Fruit fly (Drosophila melanogaster): ENCODE results near the gene CG8043.

The CG8043 gene

DNA sequence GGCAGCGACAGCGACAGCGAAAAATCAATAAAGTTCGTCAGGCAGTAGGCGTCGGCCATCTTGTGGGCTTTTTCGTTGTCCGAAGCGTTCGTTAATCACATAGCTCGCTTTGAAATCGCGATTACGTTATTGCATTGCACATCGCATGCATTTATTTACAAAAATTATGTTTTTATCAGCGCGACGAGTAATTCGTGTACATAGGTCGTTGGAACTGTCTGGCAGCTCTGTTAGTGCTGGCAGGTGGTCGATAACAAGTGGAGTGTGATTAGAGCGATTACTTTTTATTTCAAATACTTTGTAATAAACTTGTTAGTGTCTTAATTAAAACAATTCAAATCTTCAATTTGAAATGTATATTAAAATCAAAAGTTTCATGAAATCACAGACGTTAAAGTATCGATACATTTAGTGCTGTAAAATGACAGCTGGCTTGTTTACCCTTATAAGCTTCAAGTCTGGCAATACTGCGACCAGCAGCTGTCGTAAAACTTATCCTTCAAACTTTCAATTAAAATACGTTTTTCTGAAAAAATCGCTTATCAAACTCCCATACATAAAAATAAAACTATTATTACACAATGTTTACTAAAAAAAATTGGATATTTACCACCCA is 12.9 kb upstream of the CG8043 start, which contains the start of gene CG8032 (continued):
- TF ChIP-seq abd-A (tag; optimal IDR thresholded peaks at IDR 0.05) (no peak), klu (GFP tag; IDR thresholded peaks at IDR 0.05) (no peak), bab2 (GFP tag; optimal IDR thresholded peaks at IDR 0.05) (peak; percentile 68), CG7839 (tag; optimal IDR thresholded peaks at IDR 0.05) (peak; percentile 41), C15 (GFP tag; IDR thresholded peaks at IDR 0.05) (no peak), twi (tag; optimal IDR thresholded peaks at IDR 0.05) (peak; percentile 3), CG17912 (GFP tag; optimal IDR thresholded peaks at IDR 0.05) (peak; percentile 27), Dad (GFP tag; optimal IDR thresholded peaks at IDR 0.05) (peak; percentile 0), CG7372 (GFP tag; IDR thresholded peaks at IDR 0.05) (no peak), phol (tag; optimal IDR thresholded peaks at IDR 0.05) (peak; percentile 64), dimm (GFP tag; IDR thresholded peaks at IDR 0.05) (no peak), chif (GFP tag; optimal IDR thresholded peaks at IDR 0.05) (peak in 1 of 2 experiments; percentile 39), lab (GFP tag; optimal IDR thresholded peaks at IDR 0.05) (peak; percentile 33), fru (optimal IDR thresholded peaks at IDR 0.05) (no peak), lola (GFP tag; optimal IDR thresholded peaks at IDR 0.05) (peak in 1 of 3 experiments; percentile 19), peb (GFP tag; IDR thresholded peaks at IDR 0.05) (0 out of 2 replicates have a peak, but pooled peaks have one; percentile 17), jing (GFP tag; optimal IDR thresholded peaks at IDR 0.05) (no peak), ash1 (GFP tag; optimal IDR thresholded peaks at IDR 0.05) (no peak), Hand (GFP tag; optimal IDR thresholded peaks at IDR 0.05) (no peak), Xbp1 (GFP tag; optimal IDR thresholded peaks at IDR 0.05) (peak; percentile 56), exex (tag; optimal IDR thresholded peaks at IDR 0.05) (peak; percentile 4), Sin3A (optimal IDR thresholded peaks at IDR 0.05) (peak; percentile 70), cg (GFP tag; optimal IDR thresholded peaks at IDR 0.05) (no peak), gce (GFP tag; IDR thresholded peaks at IDR 0.05) (no peak), Ravus (GFP tag; IDR thresholded peaks at IDR 0.05) (no peak), ind (GFP tag; optimal IDR thresholded peaks at IDR 0.05) (peak; percentile 61), TFAM (GFP tag; optimal IDR thresholded peaks at IDR 0.05) (no peak), CG6654 (GFP tag; optimal IDR thresholded peaks at IDR 0.05) (no peak), hth (optimal IDR thresholded peaks at IDR 0.05) (no peak), sens (GFP tag) (peak; percentile 91), Rfx (GFP tag; IDR thresholded peaks at IDR 0.05) (peak; percentile 50), CG10267 (tag; optimal IDR thresholded peaks at IDR 0.05) (peak; percentile 93), CG13123 (GFP tag; optimal IDR thresholded peaks at IDR 0.05) (peak; percentile 7), unpg (GFP tag; optimal IDR thresholded peaks at IDR 0.05) (peak; percentile 34), CG11723 (GFP tag; optimal IDR thresholded peaks at IDR 0.05) (no peak), gsb-n (tag; optimal IDR thresholded peaks at IDR 0.05) (peak; percentile 23), Nf-YC (tag; optimal IDR thresholded peaks at IDR 0.05) (peak; percentile 50), CG17361 (GFP tag; IDR thresholded peaks at IDR 0.05) (peak; percentile 48; the same call in 2 of the 3 replicates), CG7271 (tag; optimal IDR thresholded peaks at IDR 0.05) (no peak), CG11456 (GFP tag; IDR thresholded peaks at IDR 0.05) (no peak), zfh1 (GFP tag; IDR thresholded peaks at IDR 0.05) (peak; percentile 59; the same call in 2 of the 3 replicates), CG6272 (GFP tag; IDR thresholded peaks at IDR 0.05) (no peak), CG11398 (GFP tag; optimal IDR thresholded peaks at IDR 0.05) (no peak), CG7928 (GFP tag; optimal IDR thresholded peaks at IDR 0.05) (no peak), CG12219 (GFP tag; optimal IDR thresholded peaks at IDR 0.05) (no peak), CG8359 (GFP tag; optimal IDR thresholded peaks at IDR 0.05; ENCODE audit: borderline replicate concordance) (no peak), CG16813 (GFP tag; IDR thresholded peaks at IDR 0.05; ENCODE audit: partially characterized antibody) (peak; percentile 69), Sry-β (GFP tag; optimal IDR thresholded peaks at IDR 0.05) (no peak), lov (optimal IDR thresholded peaks at IDR 0.05) (no peak), lov (GFP tag; IDR thresholded peaks at IDR 0.05) (no peak)
